Fruit fly (Drosophila melanogaster) Kc167 (cell line): ENCODE results near the gene CG43895.

Experiments
- Myc ChIP-seq: fragments of >200 bp; optimal IDR thresholded peaks from 2 replicates; lab custom pipeline; 2017; ENCODE audit warnings: missing external identifiers
- h ChIP-seq: fragments of >200 bp; optimal IDR thresholded peaks from 3 replicates; lab custom pipeline; 2018; ENCODE audit warnings: missing external identifiers
- insv ChIP-seq: fragments of >200 bp; optimal IDR thresholded peaks from 3 replicates; lab custom pipeline; 2018; ENCODE audit warnings: missing external identifiers
- psq ChIP-seq: fragments of >200 bp; optimal IDR thresholded peaks from 2 replicates; lab custom pipeline; 2017; ENCODE audit warnings: missing external identifiers
- ttk ChIP-seq: sonication (Bioruptor generic); optimal IDR thresholded peaks from 2 replicates; lab custom pipeline; 2017; ENCODE audit warnings: missing external identifiers

DNA sequence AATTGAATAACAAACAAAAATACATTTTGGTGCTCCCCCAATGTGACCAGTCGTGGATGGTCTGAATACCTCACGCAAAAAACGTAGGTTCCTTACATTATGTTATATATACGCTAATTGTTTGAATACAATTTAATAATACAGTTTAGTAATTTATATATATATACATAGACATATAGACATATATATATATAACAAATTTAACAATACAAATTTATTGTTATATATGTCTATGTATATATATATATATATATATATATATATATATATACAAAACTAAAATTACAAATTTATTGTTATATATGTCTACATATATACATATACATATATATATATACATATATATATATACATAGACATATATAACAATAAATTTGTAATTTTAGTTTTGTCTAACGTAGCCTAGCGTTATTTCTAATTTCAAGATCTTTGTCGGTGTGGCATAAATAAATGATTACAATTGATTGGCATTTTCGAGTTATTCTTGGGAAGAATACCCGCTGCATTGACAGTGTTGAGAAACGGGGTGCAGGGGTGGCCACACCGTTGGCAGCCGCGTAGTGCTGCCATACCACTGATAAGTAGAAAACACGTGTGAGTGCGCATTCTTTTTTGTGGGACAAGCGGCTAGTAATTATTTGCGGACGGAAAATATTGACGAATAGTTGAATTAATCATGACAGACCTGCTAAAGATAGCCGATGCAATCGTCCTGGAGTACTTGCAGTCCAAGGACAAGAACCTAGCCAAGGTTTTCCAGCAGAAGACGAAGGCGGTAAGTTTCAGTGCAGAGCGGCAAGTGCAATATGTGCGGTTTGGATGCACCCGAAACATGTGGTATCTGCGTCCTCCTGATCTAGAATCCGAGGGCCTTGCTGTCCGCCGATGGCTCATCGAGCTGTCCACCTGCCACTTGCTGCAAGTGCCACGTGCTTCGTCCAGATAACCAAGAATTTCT is 19.0 kb upstream of the CG43895 start, which contains the start of the genes CG7148 and Nopp140:
- no peak for TF ChIP-seq psq
- TF ChIP-seq Myc (lab: Kevin White, UChicago), result no peak
- TF ChIP-seq h (lab: Kevin White, UChicago), result no peak
- TF ChIP-seq insv, result no peak
- no peak for TF ChIP-seq ttk
